Worm (Caenorhabditis elegans) whole organism, young adult: Measurements from ENCODE around the gene F38B6.2.

Experiments
- C06A6.2 ChIP-seq: fragments of 200-800 bp; sonication (Bioruptor generic); conservative IDR thresholded peaks from 2 replicates; pipeline ENCODE4 v1.3.6; 2022; ENCODE audit warnings: missing genetic modification characterization, missing compliant biosample characterization
- F33H1.4 ChIP-seq: fragments of 200-800 bp; sonication (Bioruptor generic); IDR thresholded peaks from 2 replicates; pipeline ENCODE4 v1.3.6; 2022; ENCODE audit warnings: missing genetic modification reagents, missing genetic modification characterization, missing compliant biosample characterization
- F39B2.1 ChIP-seq: fragments of 200-800 bp; sonication (Bioruptor generic); IDR thresholded peaks from 2 replicates; pipeline ENCODE4 v1.3.6; 2022; ENCODE audit warnings: missing genetic modification reagents, missing genetic modification characterization, missing compliant biosample characterization
- F55B11.4 ChIP-seq: sonication (generic microtip); optimal IDR thresholded peaks from 2 replicates; lab custom pipeline; 2016; ENCODE audit warnings: missing compliant biosample characterization, missing genetic modification characterization, borderline replicate concordance; ENCODE audit not compliant: insufficient read depth
- F57C9.4 ChIP-seq: sonication (generic microtip); optimal IDR thresholded peaks from 2 replicates; lab custom pipeline; 2017; ENCODE audit warnings: mild to moderate bottlenecking, missing genetic modification characterization, missing compliant biosample characterization
- Y56A3A.18 ChIP-seq: fragments of 200-800 bp; sonication (Bioruptor generic); IDR thresholded peaks from 2 replicates; pipeline ENCODE4 v1.3.6; 2022; ENCODE audit warnings: missing genetic modification reagents, missing genetic modification characterization, missing compliant biosample characterization
- Y95B8A.8 ChIP-seq: fragments of 200-800 bp; sonication (Bioruptor generic); IDR thresholded peaks from 2 replicates; pipeline ENCODE4 v1.3.6; 2022; ENCODE audit warnings: missing genetic modification reagents, missing genetic modification characterization, missing compliant biosample characterization
- ZK185.1 ChIP-seq: sonication (generic microtip); optimal IDR thresholded peaks from 2 replicates; lab custom pipeline; 2016; ENCODE audit warnings: mild to moderate bottlenecking, missing genetic modification characterization, missing compliant biosample characterization; ENCODE audit not compliant: poor library complexity, severe bottlenecking
- athp-1 ChIP-seq: sonication (generic microtip); optimal IDR thresholded peaks from 2 replicates; lab custom pipeline; 2017; ENCODE audit warnings: mild to moderate bottlenecking, missing genetic modification characterization, missing compliant biosample characterization
- ccch-3 ChIP-seq: fragments of 200-800 bp; sonication (Bioruptor generic); optimal IDR thresholded peaks from 2 replicates; lab custom pipeline; 2018; ENCODE audit warnings: mild to moderate bottlenecking, missing genetic modification characterization, missing compliant biosample characterization
- cebp-1 ChIP-seq, 2 experiments: fragments of 200-800 bp in 1 of 2; sonication (Bioruptor generic) in 1 of 2; sonication (generic microtip) in 1 of 2; IDR thresholded peaks in 1 of 2; optimal IDR thresholded peaks in 1 of 2; 2 replicates each; pipeline versions ENCODE4 v1.3.6 to Lab custom; 2017 to 2022; ENCODE audit warnings: missing compliant biosample characterization in 2 of 2, missing genetic modification characterization in 2 of 2, mild to moderate bottlenecking in 1 of 2, missing genetic modification reagents in 1 of 2, moderate library complexity in 1 of 2
- ceh-79 ChIP-seq: sonication (generic microtip); optimal IDR thresholded peaks from 2 replicates; lab custom pipeline; 2017; ENCODE audit warnings: mild to moderate bottlenecking, missing genetic modification characterization, missing compliant biosample characterization
- ceh-91 ChIP-seq: fragments of 200-800 bp; sonication (Bioruptor generic); IDR thresholded peaks from 2 replicates; pipeline ENCODE4 v1.3.6; 2022; ENCODE audit warnings: missing genetic modification reagents, missing genetic modification characterization, missing compliant biosample characterization
- chd-7 ChIP-seq: sonication (generic microtip); optimal IDR thresholded peaks from 2 replicates; lab custom pipeline; 2016; ENCODE audit warnings: mild to moderate bottlenecking, missing genetic modification characterization, moderate library complexity, missing compliant biosample characterization
- dox-1 ChIP-seq: fragments of 200-800 bp; sonication (Bioruptor generic); IDR thresholded peaks from 2 replicates; pipeline ENCODE4 v1.3.6; 2022; ENCODE audit warnings: missing genetic modification reagents, missing genetic modification characterization, missing compliant biosample characterization
- dpl-1 ChIP-seq: fragments of 150-350 bp; optimal IDR thresholded peaks from 2 replicates; lab custom pipeline; 2014; ENCODE audit warnings: missing biosample characterization, missing genetic modification reagents, missing genetic modification characterization
- efl-1 ChIP-seq: fragments of 150-350 bp; optimal IDR thresholded peaks from 2 replicates; lab custom pipeline; 2014; ENCODE audit warnings: missing biosample characterization, missing genetic modification reagents, missing genetic modification characterization
- egl-18 ChIP-seq: fragments of 200-800 bp; sonication (Bioruptor generic); IDR thresholded peaks from 2 replicates; pipeline ENCODE4 v1.3.6; 2022; ENCODE audit warnings: missing genetic modification reagents, missing genetic modification characterization, missing compliant biosample characterization
- egrh-3 ChIP-seq: fragments of 200-800 bp; sonication (Bioruptor generic); IDR thresholded peaks from 2 replicates; pipeline ENCODE4 v1.3.6; 2022; ENCODE audit warnings: missing genetic modification reagents, missing genetic modification characterization, missing compliant biosample characterization
- ets-4 ChIP-seq: fragments of 200-800 bp; sonication (Bioruptor generic); optimal IDR thresholded peaks from 2 replicates; lab custom pipeline; 2018; ENCODE audit warnings: mild to moderate bottlenecking, missing genetic modification characterization, missing compliant biosample characterization
- gei-17 ChIP-seq: fragments of 200-800 bp; sonication (Bioruptor generic); optimal IDR thresholded peaks from 2 replicates; lab custom pipeline; 2018; ENCODE audit warnings: mild to moderate bottlenecking, missing genetic modification characterization, missing compliant biosample characterization
- him-1 ChIP-seq: sonication (generic microtip); optimal IDR thresholded peaks from 2 replicates; lab custom pipeline; 2016; ENCODE audit warnings: missing genotype, missing genetic modification reagents, missing genetic modification characterization, missing compliant biosample characterization
- hlh-12 ChIP-seq: sonication (generic microtip); optimal IDR thresholded peaks from 2 replicates; lab custom pipeline; 2016; ENCODE audit warnings: missing genetic modification characterization, missing compliant biosample characterization
- hsf-1 ChIP-seq: fragments of 200-800 bp; sonication (Bioruptor generic); IDR thresholded peaks from 2 replicates; pipeline ENCODE4 v1.3.6; 2022; ENCODE audit warnings: missing genetic modification reagents, missing genetic modification characterization, missing compliant biosample characterization
- let-526 ChIP-seq: fragments of 200-800 bp; sonication (Bioruptor generic); IDR thresholded peaks from 2 replicates; pipeline ENCODE4 v1.3.6; 2022; ENCODE audit warnings: missing genetic modification reagents, missing genetic modification characterization, missing compliant biosample characterization
- let-607 ChIP-seq, 2 experiments: fragments of 200-800 bp in 1 of 2; sonication (Bioruptor generic) in 1 of 2; sonication (generic microtip) in 1 of 2; optimal IDR thresholded peaks; 2 replicates each; lab custom pipeline; 2016 to 2018; ENCODE audit warnings: mild to moderate bottlenecking in 2 of 2, missing compliant biosample characterization in 2 of 2, missing genetic modification characterization in 2 of 2, moderate library complexity in 2 of 2, missing genotype in 1 of 2
- lin-35 ChIP-seq, 3 experiments: fragments of 150-350 bp in 2 of 3; sonication (generic microtip) in 1 of 3; optimal IDR thresholded peaks; 2 replicates each; lab custom pipeline; 2014 to 2018; ENCODE audit warnings: missing biosample characterization in 3 of 3, missing genetic modification characterization in 3 of 3, missing genetic modification reagents in 3 of 3
- lin-54 ChIP-seq: fragments of 200-800 bp; sonication (Bioruptor generic); optimal IDR thresholded peaks from 2 replicates; lab custom pipeline; 2018; ENCODE audit warnings: mild to moderate bottlenecking, missing genetic modification characterization, missing compliant biosample characterization
- lir-1 ChIP-seq: fragments of 200-800 bp; sonication (Bioruptor generic); conservative IDR thresholded peaks from 2 replicates; pipeline ENCODE4 v1.3.6; 2022; ENCODE audit warnings: missing genetic modification reagents, missing genetic modification characterization, missing compliant biosample characterization
- lsl-1 ChIP-seq: fragments of 200-800 bp; sonication (Bioruptor generic); optimal IDR thresholded peaks from 2 replicates; lab custom pipeline; 2018; ENCODE audit warnings: mild to moderate bottlenecking, missing genetic modification characterization, moderate library complexity, missing compliant biosample characterization
- madf-6 ChIP-seq: fragments of 200-800 bp; sonication (Bioruptor generic); IDR thresholded peaks from 2 replicates; pipeline ENCODE4 v1.3.6; 2022; ENCODE audit warnings: missing genetic modification reagents, missing genetic modification characterization, missing compliant biosample characterization
- madf-8 ChIP-seq: fragments of 200-800 bp; sonication (Bioruptor generic); conservative IDR thresholded peaks from 2 replicates; pipeline ENCODE4 v1.3.6; 2022; ENCODE audit warnings: missing genetic modification reagents, missing genetic modification characterization, missing compliant biosample characterization
- mel-28 ChIP-seq: sonication (generic microtip); optimal IDR thresholded peaks from 2 replicates; lab custom pipeline; 2016; ENCODE audit warnings: borderline replicate concordance, mild to moderate bottlenecking, missing genetic modification characterization, missing compliant biosample characterization
- mxl-1 ChIP-seq: sonication (generic microtip); optimal IDR thresholded peaks from 2 replicates; lab custom pipeline; 2016; ENCODE audit warnings: missing genetic modification characterization, missing compliant biosample characterization
- nfya-1 ChIP-seq: sonication (generic microtip); optimal IDR thresholded peaks from 2 replicates; lab custom pipeline; 2017; ENCODE audit warnings: antibody characterized with exemption, missing compliant biosample characterization, missing genetic modification characterization, borderline replicate concordance; ENCODE audit not compliant: insufficient read depth
- nfyb-1 ChIP-seq: fragments of 200-800 bp; sonication (Bioruptor generic); IDR thresholded peaks from 2 replicates; pipeline ENCODE4 v1.3.6; 2022; ENCODE audit warnings: missing genetic modification reagents, missing genetic modification characterization, missing compliant biosample characterization
- nhr-80 ChIP-seq: sonication (generic microtip); optimal IDR thresholded peaks from 2 replicates; lab custom pipeline; 2016; ENCODE audit warnings: missing genetic modification characterization, missing compliant biosample characterization
- nhr-90 ChIP-seq: sonication (generic microtip); optimal IDR thresholded peaks from 2 replicates; lab custom pipeline; 2016; ENCODE audit warnings: missing genotype, mild to moderate bottlenecking, missing genetic modification characterization, missing compliant biosample characterization
- pha-4 ChIP-seq: fragments of 150-350 bp; sonication (generic microtip); optimal IDR thresholded peaks from 2 replicates; lab custom pipeline; 2014; ENCODE audit warnings: missing biosample characterization, missing genetic modification reagents, missing genetic modification characterization
- rcor-1 ChIP-seq: fragments of 200-800 bp; sonication (Bioruptor generic); IDR thresholded peaks from 2 replicates; pipeline ENCODE4 v1.3.6; 2022; ENCODE audit warnings: missing genetic modification reagents, missing genetic modification characterization, missing compliant biosample characterization
- repo-1 ChIP-seq: sonication (generic microtip); optimal IDR thresholded peaks from 2 replicates; lab custom pipeline; 2017; ENCODE audit warnings: mild to moderate bottlenecking, missing genetic modification characterization, missing compliant biosample characterization
- sea-2 ChIP-seq: fragments of 200-800 bp; sonication (Bioruptor generic); IDR thresholded peaks from 2 replicates; pipeline ENCODE4 v1.3.6; 2022; ENCODE audit warnings: missing genetic modification characterization, missing compliant biosample characterization
- snpc-1.1 ChIP-seq: sonication (generic microtip); optimal IDR thresholded peaks from 2 replicates; lab custom pipeline; 2017; ENCODE audit warnings: missing genetic modification characterization, mild to moderate bottlenecking, missing compliant biosample characterization, antibody characterized with exemption, moderate library complexity, missing genotype, missing genetic modification reagents; ENCODE audit not compliant: insufficient read depth
- tlf-1 ChIP-seq: fragments of 200-800 bp; sonication (Bioruptor generic); optimal IDR thresholded peaks from 2 replicates; lab custom pipeline; 2018; ENCODE audit warnings: mild to moderate bottlenecking, missing genetic modification characterization, missing compliant biosample characterization
- unc-130 ChIP-seq: sonication (generic microtip); optimal IDR thresholded peaks from 2 replicates; lab custom pipeline; 2016; ENCODE audit warnings: missing genetic modification reagents, missing genetic modification characterization, missing compliant biosample characterization
- zim-3 ChIP-seq: sonication (generic microtip); optimal IDR thresholded peaks from 2 replicates; lab custom pipeline; 2017; ENCODE audit warnings: mild to moderate bottlenecking, missing genetic modification characterization, moderate library complexity, missing compliant biosample characterization
- ztf-25 ChIP-seq: fragments of 200-800 bp; sonication (Bioruptor generic); IDR thresholded peaks from 2 replicates; pipeline ENCODE4 v1.3.6; 2022; ENCODE audit warnings: missing genetic modification reagents, missing genetic modification characterization, missing compliant biosample characterization
- ztf-26 ChIP-seq: sonication (generic microtip); optimal IDR thresholded peaks from 2 replicates; lab custom pipeline; 2017; ENCODE audit warnings: missing genetic modification characterization, missing compliant biosample characterization

The F38B6.2 gene

ce11 chrX:6747906-6748356, 49.6 kb downstream of the F38B6.2 start (continued):
- no peak for TF ChIP-seq lin-35 (GFP tag; optimal IDR thresholded peaks at IDR 0.05; lab: Kevin White, UChicago)
- TF ChIP-seq hsf-1 (GFP tag; lab: Robert Waterston, UW) = no peak
- no peak for TF ChIP-seq lin-54 (GFP tag; lab: Kevin White, UChicago)
- TF ChIP-seq F57C9.4 = no peak
- TF ChIP-seq let-607 (tag; optimal IDR thresholded peaks at IDR 0.05; lab: Kevin White, UChicago) = peak; percentile 73 to 75
- TF ChIP-seq gei-17 = no peak
- TF ChIP-seq Y95B8A.8 (GFP tag; lab: Robert Waterston, UW) = no peak
- TF ChIP-seq ZK185.1 (tag; lab: Kevin White, UChicago) = peak; percentile 42
- no peak for TF ChIP-seq rcor-1 (GFP tag; lab: Robert Waterston, UW)
- TF ChIP-seq egl-18 = no peak
- TF ChIP-seq let-526 (GFP tag; lab: Robert Waterston, UW) = 0 out of 2 replicates have a peak, but pooled peaks have one; percentile 36
- TF ChIP-seq nhr-80 (tag; lab: Kevin White, UChicago) = peak; percentile 94
- TF ChIP-seq Y56A3A.18 (GFP tag; lab: Robert Waterston, UW) = no peak
- TF ChIP-seq cebp-1 (GFP tag; IDR thresholded peaks at IDR 0.05; lab: Robert Waterston, UW) = no peak
- TF ChIP-seq cebp-1 (tag; optimal IDR thresholded peaks at IDR 0.05; lab: Kevin White, UChicago) = peak; percentile 72
- TF ChIP-seq dpl-1 = no peak
- TF ChIP-seq athp-1 = no peak
- TF ChIP-seq snpc-1.1 = no peak
- peak; percentile 38 for TF ChIP-seq nhr-90 (tag; lab: Kevin White, UChicago)
- TF ChIP-seq madf-8 (GFP tag; lab: Robert Waterston, UW) = no peak
- TF ChIP-seq sea-2 (GFP tag; lab: Robert Waterston, UW) = no peak
- no peak for TF ChIP-seq mel-28 (tag; lab: Kevin White, UChicago)
- TF ChIP-seq pha-4 = peak; percentile 17
- TF ChIP-seq F33H1.4 (GFP tag; lab: Robert Waterston, UW) = no peak
- TF ChIP-seq dox-1 (GFP tag; lab: Robert Waterston, UW) = peak; percentile 58
- no peak for TF ChIP-seq nfyb-1
- TF ChIP-seq lir-1 (GFP tag; lab: Robert Waterston, UW) = no peak
- no peak for TF ChIP-seq zim-3
- no peak for TF ChIP-seq madf-6
- no peak for TF ChIP-seq nfya-1
- TF ChIP-seq unc-130 = no peak
- TF ChIP-seq tlf-1 = peak; percentile 28
- no peak for TF ChIP-seq ccch-3 (GFP tag; lab: Kevin White, UChicago)
- TF ChIP-seq mxl-1 (tag; lab: Kevin White, UChicago) = no peak
- no peak for TF ChIP-seq efl-1 (GFP tag; lab: Kevin White, UChicago)
- TF ChIP-seq F39B2.1 (GFP tag; lab: Robert Waterston, UW) = no peak
- no peak for TF ChIP-seq egrh-3
- TF ChIP-seq ztf-25 (GFP tag; lab: Robert Waterston, UW) = no peak
- TF ChIP-seq him-1 (tag; lab: Kevin White, UChicago) = no peak
- no peak for TF ChIP-seq hlh-12
- TF ChIP-seq ztf-26 = peak; percentile 7
- TF ChIP-seq F55B11.4 (tag; lab: Kevin White, UChicago) = no peak
- no peak for TF ChIP-seq lsl-1
- TF ChIP-seq ceh-79 (tag; lab: Kevin White, UChicago) = no peak
- TF ChIP-seq ceh-91 (GFP tag; lab: Robert Waterston, UW) = no peak
- peak; percentile 62 for TF ChIP-seq ets-4 (GFP tag; lab: Kevin White, UChicago)
- peak; percentile 47 for TF ChIP-seq C06A6.2
- TF ChIP-seq repo-1 (tag; lab: Kevin White, UChicago) = no peak
- peak; percentile 56 for TF ChIP-seq chd-7 (tag; lab: Kevin White, UChicago)
